Worm (Caenorhabditis elegans) whole organism, mixed stage, embryonic: ENCODE measurements around the gene W08E12.4.

Source experiments
- cnd-1 ChIP-seq: fragments of 200-800 bp; sonication (Bioruptor generic); optimal IDR thresholded peaks from 2 replicates; lab custom pipeline; 2018; ENCODE audit warnings: mild to moderate bottlenecking, missing genetic modification characterization, missing compliant biosample characterization
- lin-32 ChIP-seq: fragments of 200-800 bp; sonication (Bioruptor generic); optimal IDR thresholded peaks from 2 replicates; lab custom pipeline; 2018; ENCODE audit warnings: mild to moderate bottlenecking, missing genetic modification characterization, missing compliant biosample characterization
- nhr-237 ChIP-seq: fragments of 150-350 bp; optimal IDR thresholded peaks from 2 replicates; lab custom pipeline; 2014; ENCODE audit warnings: missing biosample characterization, missing genetic modification characterization
- nhr-76 ChIP-seq: sonication (generic microtip); optimal IDR thresholded peaks from 2 replicates; lab custom pipeline; 2017; ENCODE audit warnings: missing biosample characterization, missing genetic modification characterization
- snpc-4 ChIP-seq: fragments of 150-350 bp; optimal IDR thresholded peaks from 2 replicates; lab custom pipeline; 2014; ENCODE audit warnings: missing biosample characterization, missing genetic modification characterization
- sptf-1 ChIP-seq: sonication (generic microtip); optimal IDR thresholded peaks from 2 replicates; lab custom pipeline; 2017; ENCODE audit warnings: mild to moderate bottlenecking, missing genetic modification characterization, moderate library complexity, missing compliant biosample characterization

DNA sequence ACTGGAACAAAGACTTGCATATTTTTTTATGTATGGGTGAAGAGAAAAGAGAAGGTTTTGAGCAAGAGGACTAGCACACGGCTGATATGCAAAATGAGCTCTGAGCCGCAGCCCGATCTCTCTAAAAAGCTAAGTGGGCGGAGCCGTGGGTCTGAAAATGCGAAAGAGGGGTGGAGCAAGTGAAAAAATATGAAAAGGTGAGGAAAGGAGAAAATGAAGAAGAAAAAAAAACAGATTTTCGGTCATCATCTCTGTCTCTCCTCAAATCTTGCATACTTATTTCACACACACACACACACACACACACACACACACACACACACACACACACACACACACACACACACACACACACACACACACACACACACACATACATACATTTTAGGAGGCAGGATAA is 47.7 kb upstream of the W08E12.4 start, which contains the start of gene dmd-9:
- TF ChIP-seq lin-32 (GFP tag; lab: Kevin White, UChicago) = no peak
- no peak for TF ChIP-seq nhr-237 (tag; lab: Kevin White, UChicago)
- TF ChIP-seq nhr-76 (tag; lab: Kevin White, UChicago) = no peak
- no peak for TF ChIP-seq snpc-4 (tag; lab: Kevin White, UChicago)
- no peak for TF ChIP-seq sptf-1 (tag; lab: Kevin White, UChicago)
- TF ChIP-seq cnd-1 (tag; lab: Kevin White, UChicago) = no peak
